Fruit fly (Drosophila melanogaster) whole organism, wandering third instar larva: ENCODE results near the gene Mekk1.

Experiments used
- Abd-B ChIP-seq: fragments of >200 bp; optimal IDR thresholded peaks from 2 replicates; lab custom pipeline; 2017; ENCODE audit warnings: missing biosample characterization, missing genetic modification characterization
- CG32264 ChIP-seq: fragments of 200-800 bp; sonication (Bioruptor generic); optimal IDR thresholded peaks from 2 replicates; lab custom pipeline; 2016; ENCODE audit warnings: missing biosample characterization, missing genetic modification characterization
- CG9705 ChIP-seq: fragments of 200-800 bp; sonication (Bioruptor generic); optimal IDR thresholded peaks from 2 replicates; lab custom pipeline; 2018; ENCODE audit warnings: missing biosample characterization, mild to moderate bottlenecking, missing genetic modification characterization
- CrebA ChIP-seq: fragments of 200-800 bp; sonication (Bioruptor generic); optimal IDR thresholded peaks from 2 replicates; lab custom pipeline; 2016; ENCODE audit warnings: missing biosample characterization, mild to moderate bottlenecking, missing genetic modification characterization, borderline replicate concordance
- Dfd ChIP-seq: fragments of >200 bp; optimal IDR thresholded peaks from 2 replicates; lab custom pipeline; 2017; ENCODE audit warnings: missing biosample characterization, missing genetic modification characterization
- Dif ChIP-seq: fragments of 200-275, 200-300 bp; sonication (Bioruptor generic); optimal IDR thresholded peaks from 2 replicates; lab custom pipeline; 2018; ENCODE audit warnings: missing biosample characterization, missing genetic modification characterization; ENCODE audit not compliant: partially characterized antibody
- GATAd ChIP-seq: sonication (Bioruptor generic); optimal IDR thresholded peaks from 2 replicates; lab custom pipeline; 2016; ENCODE audit warnings: missing biosample characterization, missing genetic modification characterization
- HLH106 ChIP-seq: fragments of 200-800 bp; optimal IDR thresholded peaks from 3 replicates; lab custom pipeline; 2019; ENCODE audit warnings: missing biosample characterization, mild to moderate bottlenecking, missing genetic modification characterization, moderate library complexity
- Hnf4 ChIP-seq: fragments of 200-800 bp; sonication (Bioruptor generic); optimal IDR thresholded peaks from 2 replicates; lab custom pipeline; 2016; ENCODE audit warnings: missing biosample characterization, mild to moderate bottlenecking, missing genetic modification characterization
- Hr78 ChIP-seq: fragments of >200 bp; optimal IDR thresholded peaks from 2 replicates; lab custom pipeline; 2017; ENCODE audit warnings: missing biosample characterization, missing genetic modification characterization
- Hr83 ChIP-seq: fragments of 200-300 bp; sonication (Bioruptor generic); optimal IDR thresholded peaks from 2 replicates; lab custom pipeline; 2016; ENCODE audit warnings: missing biosample characterization, mild to moderate bottlenecking, missing genetic modification characterization, moderate library complexity; ENCODE audit not compliant: poor library complexity, severe bottlenecking
- Jra ChIP-seq: sonication (Bioruptor generic); optimal IDR thresholded peaks from 2 replicates; lab custom pipeline; 2016; ENCODE audit warnings: missing biosample characterization, missing genetic modification characterization
- Mio ChIP-seq: sonication (Bioruptor generic); optimal IDR thresholded peaks from 2 replicates; lab custom pipeline; 2016; ENCODE audit warnings: missing biosample characterization, missing genetic modification characterization
- Myc ChIP-seq: fragments of >200 bp; optimal IDR thresholded peaks from 2 replicates; lab custom pipeline; 2017
- N ChIP-seq: fragments of >200 bp; optimal IDR thresholded peaks from 2 replicates; lab custom pipeline; 2018; ENCODE audit warnings: missing biosample characterization, missing external identifiers, missing genetic modification characterization
- OdsH ChIP-seq: fragments of 200-800 bp; sonication (Bioruptor generic); optimal IDR thresholded peaks from 2 replicates; lab custom pipeline; 2016; ENCODE audit warnings: missing biosample characterization, mild to moderate bottlenecking, missing genetic modification characterization
- Rel ChIP-seq, 2 experiments: fragments of 200-800 bp; sonication (Bioruptor generic) in 1 of 2; optimal IDR thresholded peaks; 2 replicates in 1 of 2; 3 replicates in 1 of 2; lab custom pipeline; 2016 to 2019; ENCODE audit warnings: mild to moderate bottlenecking in 2 of 2, missing biosample characterization in 2 of 2, missing genetic modification characterization in 2 of 2, moderate library complexity in 1 of 2
- Sp1 ChIP-seq: fragments of 200-800 bp; sonication (Bioruptor generic); optimal IDR thresholded peaks from 3 replicates; lab custom pipeline; 2019; ENCODE audit warnings: missing biosample characterization, mild to moderate bottlenecking, missing genetic modification characterization, moderate library complexity
- Vsx2 ChIP-seq: fragments of 200-300, 225-300 bp; sonication (Bioruptor generic); optimal IDR thresholded peaks from 2 replicates; lab custom pipeline; 2018; ENCODE audit warnings: missing biosample characterization, missing genetic modification characterization; ENCODE audit not compliant: partially characterized antibody
- br ChIP-seq: fragments of 200-800 bp; sonication (Bioruptor generic); optimal IDR thresholded peaks from 2 replicates; lab custom pipeline; 2016; ENCODE audit warnings: missing biosample characterization, missing genetic modification characterization
- brk ChIP-seq: fragments of 200-800 bp; sonication (Bioruptor generic); optimal IDR thresholded peaks from 2 replicates; lab custom pipeline; 2016; ENCODE audit warnings: missing biosample characterization, mild to moderate bottlenecking, missing genetic modification characterization
- dmrt93B ChIP-seq: fragments of 200-800 bp; sonication (Bioruptor generic); optimal IDR thresholded peaks from 2 replicates; lab custom pipeline; 2018; ENCODE audit warnings: missing biosample characterization, mild to moderate bottlenecking, missing genetic modification characterization
- dsf ChIP-seq: sonication (Bioruptor generic); optimal IDR thresholded peaks from 2 replicates; lab custom pipeline; 2016; ENCODE audit warnings: missing biosample characterization, missing genetic modification characterization, borderline replicate concordance
- ey ChIP-seq: fragments of 200-800 bp; sonication (Bioruptor generic); optimal IDR thresholded peaks from 2 replicates; lab custom pipeline; 2016; ENCODE audit warnings: missing biosample characterization, missing genetic modification characterization
- foxo ChIP-seq, 2 experiments: fragments of 200-800 bp; sonication (Bioruptor generic); optimal IDR thresholded peaks; 2 replicates in 1 of 2; 3 replicates in 1 of 2; lab custom pipeline; 2016 to 2017; ENCODE audit warnings: missing biosample characterization in 2 of 2, missing genetic modification characterization in 2 of 2
- fru ChIP-seq: fragments of 200-800 bp; sonication (Bioruptor generic); optimal IDR thresholded peaks from 3 replicates; lab custom pipeline; 2016; ENCODE audit warnings: missing biosample characterization, mild to moderate bottlenecking, missing genetic modification characterization
- h ChIP-seq: fragments of 200-800 bp; sonication (Bioruptor generic); optimal IDR thresholded peaks from 3 replicates; lab custom pipeline; 2016; ENCODE audit warnings: missing biosample characterization, mild to moderate bottlenecking, missing genetic modification characterization
- jim ChIP-seq: fragments of 175-275, 200-325 bp; sonication (Bioruptor generic); optimal IDR thresholded peaks from 2 replicates; lab custom pipeline; 2016; ENCODE audit warnings: missing biosample characterization, mild to moderate bottlenecking, missing genetic modification characterization
- lola ChIP-seq: fragments of >200 bp; optimal IDR thresholded peaks from 2 replicates; lab custom pipeline; 2017; ENCODE audit warnings: missing biosample characterization, missing genetic modification characterization
- pan ChIP-seq: fragments of >200 bp; optimal IDR thresholded peaks from 2 replicates; lab custom pipeline; 2017
- psq ChIP-seq: fragments of 200-800 bp; sonication (Bioruptor generic); optimal IDR thresholded peaks from 3 replicates; lab custom pipeline; 2017; ENCODE audit warnings: missing biosample characterization, mild to moderate bottlenecking, missing genetic modification characterization, moderate library complexity
- rgr ChIP-seq: fragments of 200-800 bp; sonication (Bioruptor generic); optimal IDR thresholded peaks from 3 replicates; lab custom pipeline; 2016; ENCODE audit warnings: missing biosample characterization, mild to moderate bottlenecking, missing genetic modification characterization
- sage ChIP-seq: fragments of 200-800 bp; sonication (Bioruptor generic); optimal IDR thresholded peaks from 2 replicates; lab custom pipeline; 2016; ENCODE audit warnings: missing biosample characterization, mild to moderate bottlenecking, missing genetic modification characterization
- sv ChIP-seq: fragments of 200-800 bp; sonication (Bioruptor generic); optimal IDR thresholded peaks from 3 replicates; lab custom pipeline; 2016; ENCODE audit warnings: missing biosample characterization, missing genetic modification characterization
- tai ChIP-seq: sonication (Bioruptor generic); optimal IDR thresholded peaks from 2 replicates; lab custom pipeline; 2016; ENCODE audit warnings: missing biosample characterization, missing genetic modification characterization
- usp ChIP-seq: fragments of >200 bp; optimal IDR thresholded peaks from 2 replicates; lab custom pipeline; 2017; ENCODE audit warnings: missing biosample characterization, missing genetic modification characterization
- woc ChIP-seq: sonication (Bioruptor generic); optimal IDR thresholded peaks from 2 replicates; lab custom pipeline; 2016; ENCODE audit warnings: missing biosample characterization, mild to moderate bottlenecking, missing genetic modification characterization

Mekk1 gene

DNA sequence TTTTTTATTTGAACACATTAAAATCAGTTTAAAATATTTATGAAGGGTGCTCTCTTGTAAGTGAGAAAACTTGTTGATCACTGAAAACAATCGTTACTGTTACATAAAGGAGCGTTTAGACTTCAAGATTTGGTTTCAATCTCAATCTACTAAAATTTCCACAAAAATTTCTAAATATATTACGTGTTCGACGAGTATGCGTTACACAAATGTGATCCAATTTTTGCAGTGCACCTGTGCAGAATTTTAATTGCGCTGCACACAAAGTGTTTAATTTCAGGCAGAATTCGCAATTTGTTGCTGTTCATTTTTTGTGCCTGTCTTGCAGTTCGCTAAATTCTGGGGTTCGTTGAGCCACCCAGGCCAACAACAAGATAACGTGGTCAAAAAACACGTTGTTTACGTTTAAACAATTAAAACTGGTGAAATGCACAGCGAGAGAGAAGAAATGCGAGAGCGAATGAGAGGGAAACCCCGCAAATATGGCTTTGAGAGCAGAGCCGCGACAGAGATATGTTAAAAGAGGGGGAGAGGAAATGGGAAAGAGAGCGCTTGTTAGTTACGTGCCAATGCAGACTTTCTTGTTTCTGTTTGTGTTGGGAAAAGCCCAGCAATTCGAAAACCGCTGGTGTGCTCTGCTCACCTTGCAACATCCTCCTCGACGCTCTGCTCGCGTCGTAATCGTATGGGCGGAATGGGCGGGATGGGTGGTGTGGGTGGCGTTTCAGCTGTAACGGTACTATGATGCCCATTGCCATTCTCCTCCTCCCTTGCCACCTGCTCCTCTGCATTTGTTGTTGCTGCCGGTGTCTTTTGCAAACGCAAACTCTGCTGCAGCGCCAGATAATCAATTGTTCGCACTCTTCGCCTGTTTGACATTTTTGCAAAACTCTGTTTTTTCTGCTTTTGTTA, 780 bp downstream of the Mekk1 start (continued):
- TF ChIP-seq Rel (GFP tag; optimal IDR thresholded peaks at IDR 0.05; lab: Kevin White, UChicago) = no peak
- peak; percentile 99 for TF ChIP-seq Rel (tag; optimal IDR thresholded peaks at IDR 0.05; lab: Kevin White, UChicago)
- peak; percentile 80 for TF ChIP-seq Dif
- peak; percentile 81 for TF ChIP-seq br (GFP tag; lab: Kevin White, UChicago)
- TF ChIP-seq Hnf4 = peak; percentile 62
- TF ChIP-seq dmrt93B (GFP tag; lab: Kevin White, UChicago) = peak; percentile 55

DNA sequence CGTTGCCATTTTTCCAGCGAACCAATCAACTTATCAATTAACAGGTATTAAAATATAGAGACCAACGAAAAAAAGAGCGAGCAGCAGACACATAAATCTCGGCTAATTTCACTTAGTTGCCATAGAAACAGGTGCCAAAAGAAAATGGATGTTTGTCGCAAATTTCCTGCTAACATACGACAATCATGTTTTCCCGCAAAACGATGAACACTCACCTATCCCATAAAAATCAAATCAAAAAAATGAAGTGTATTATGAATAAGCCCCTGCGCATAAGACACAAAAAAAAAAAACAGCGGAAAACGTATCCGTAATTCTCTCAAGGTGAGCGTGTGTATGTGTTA, 1.6 kb downstream of the Mekk1 start:
- TF ChIP-seq Hr83 (GFP tag; lab: Kevin White, UChicago) = peak; percentile 34
- TF ChIP-seq ey (GFP tag; lab: Kevin White, UChicago) = peak; percentile 11
- peak; percentile 16 for TF ChIP-seq psq (GFP tag; lab: Kevin White, UChicago)
- TF ChIP-seq OdsH = no peak
- peak; percentile 52 for TF ChIP-seq sv (GFP tag; lab: Kevin White, UChicago)

DNA sequence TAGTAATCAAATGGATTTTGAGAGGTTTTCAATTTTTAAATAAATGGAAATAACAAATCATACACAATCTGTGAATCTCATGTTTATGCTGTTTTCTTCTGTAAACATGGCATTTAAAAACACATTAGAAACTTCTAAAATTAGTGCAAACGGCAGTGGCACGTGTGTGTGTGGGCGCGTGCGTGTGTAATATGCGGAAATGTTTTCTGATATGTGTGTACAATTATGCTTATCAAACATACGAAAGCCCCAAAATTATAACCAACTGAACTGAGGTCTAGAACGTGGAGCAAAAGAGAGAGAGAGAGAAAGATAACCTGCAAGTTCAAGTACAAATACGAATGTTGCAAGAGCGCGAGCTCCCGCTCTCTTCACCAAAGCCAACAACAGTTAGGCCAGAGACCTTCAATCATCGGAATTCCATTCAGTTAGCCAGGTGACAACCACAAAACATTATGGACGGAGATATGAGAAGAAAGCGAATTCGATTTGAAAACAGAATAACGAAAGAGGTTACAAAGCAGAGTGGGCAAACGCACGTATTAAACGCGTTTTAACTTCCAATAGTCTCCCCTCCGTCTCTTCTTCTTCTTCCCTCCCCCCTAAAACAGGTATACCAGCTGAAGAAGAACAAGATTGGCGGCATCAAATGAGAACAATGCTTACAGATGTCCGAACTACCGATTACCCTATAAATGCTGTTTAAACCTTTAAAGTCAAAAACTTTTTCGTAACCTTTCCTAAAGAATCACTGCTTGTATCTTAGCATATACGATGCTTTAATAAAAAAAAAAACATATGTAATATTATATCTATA, 2.2 kb downstream of the Mekk1 start:
- TF ChIP-seq tai (no peak), Rel (GFP tag; optimal IDR thresholded peaks at IDR 0.05; lab: Kevin White, UChicago) (peak; percentile 91), Rel (tag; optimal IDR thresholded peaks at IDR 0.05; lab: Kevin White, UChicago) (peak; percentile 75), psq (GFP tag; lab: Kevin White, UChicago) (peak; percentile 97), brk (GFP tag; lab: Kevin White, UChicago) (peak; percentile 94), Myc (no peak), foxo (GFP tag; optimal IDR thresholded peaks at IDR 0.05; lab: Kevin White, UChicago) (peak; percentile 77 to 97), Vsx2 (peak; percentile 72), HLH106 (peak; percentile 98), woc (GFP tag; lab: Kevin White, UChicago) (peak; percentile 92), br (GFP tag; lab: Kevin White, UChicago) (peak; percentile 92), ey (GFP tag; lab: Kevin White, UChicago) (peak; percentile 94), CrebA (GFP tag; lab: Kevin White, UChicago) (no peak), Hr78 (no peak), Hr83 (GFP tag; lab: Kevin White, UChicago) (no peak), jim (no peak), Dif (peak; percentile 25), dsf (GFP tag; lab: Kevin White, UChicago) (peak; percentile 83), dmrt93B (GFP tag; lab: Kevin White, UChicago) (peak; percentile 92), Abd-B (GFP tag; lab: Kevin White, UChicago) (no peak), sv (GFP tag; lab: Kevin White, UChicago) (peak; percentile 91), OdsH (peak; percentile 98), pan (lab: Kevin White, UChicago) (no peak), usp (no peak), GATAd (GFP tag; lab: Kevin White, UChicago) (peak; percentile 76), Dfd (no peak), Mio (peak; percentile 61), h (GFP tag; lab: Kevin White, UChicago) (peak; percentile 97), CG32264 (peak; percentile 90), rgr (peak; percentile 98), Jra (GFP tag; lab: Kevin White, UChicago) (peak; percentile 68), sage (peak; percentile 95), Sp1 (GFP tag; lab: Kevin White, UChicago) (peak; percentile 98), N (GFP tag; lab: Kevin White, UChicago) (no peak), Hnf4 (peak; percentile 92), fru (GFP tag; lab: Kevin White, UChicago) (peak; percentile 95), CG9705 (GFP tag; lab: Kevin White, UChicago) (peak; percentile 89), lola (GFP tag; lab: Kevin White, UChicago) (no peak)
